Worm (Caenorhabditis elegans) whole organism, L1 larva: Measurements from ENCODE around the gene cnt-1.

Experiments used
- aha-1 ChIP-seq: fragments of 150-350 bp; optimal IDR thresholded peaks from 2 replicates; lab custom pipeline; 2014; ENCODE audit warnings: missing biosample characterization, missing genetic modification characterization
- egl-27 ChIP-seq, 2 experiments: fragments of 150-350 bp in 1 of 2; sonication (generic microtip); optimal IDR thresholded peaks; 3 replicates each; lab custom pipeline; 2017 to 2018; ENCODE audit warnings: missing biosample characterization in 2 of 2, missing genetic modification characterization in 2 of 2, missing genetic modification reagents in 2 of 2
- lin-13 ChIP-seq: fragments of 150-350 bp; optimal IDR thresholded peaks from 2 replicates; lab custom pipeline; 2014; ENCODE audit warnings: missing biosample characterization, missing genetic modification reagents, missing genetic modification characterization
- mef-2 ChIP-seq: fragments of 150-350 bp; optimal IDR thresholded peaks from 2 replicates; lab custom pipeline; 2014; ENCODE audit warnings: missing biosample characterization, missing genetic modification characterization
- pqm-1 ChIP-seq: sonication (generic microtip); optimal IDR thresholded peaks from 3 replicates; lab custom pipeline; 2017; ENCODE audit warnings: missing biosample characterization, missing genetic modification characterization
- rnt-1 ChIP-seq: sonication (generic microtip); optimal IDR thresholded peaks from 2 replicates; lab custom pipeline; 2016; ENCODE audit warnings: mild to moderate bottlenecking, missing genetic modification characterization, moderate library complexity, missing compliant biosample characterization
- tbx-2 ChIP-seq: sonication (generic microtip); optimal IDR thresholded peaks from 2 replicates; lab custom pipeline; 2016; ENCODE audit warnings: missing genetic modification characterization, missing compliant biosample characterization
- unc-62 ChIP-seq: fragments of 150-350 bp; optimal IDR thresholded peaks from 2 replicates; lab custom pipeline; 2014; ENCODE audit warnings: missing biosample characterization, missing genetic modification reagents, missing genetic modification characterization
- unc-98 ChIP-seq: fragments of 200-800 bp; sonication (Bioruptor generic); IDR thresholded peaks from 2 replicates; pipeline ENCODE4 v1.3.6; 2022; ENCODE audit warnings: missing genetic modification characterization, missing compliant biosample characterization

DNA sequence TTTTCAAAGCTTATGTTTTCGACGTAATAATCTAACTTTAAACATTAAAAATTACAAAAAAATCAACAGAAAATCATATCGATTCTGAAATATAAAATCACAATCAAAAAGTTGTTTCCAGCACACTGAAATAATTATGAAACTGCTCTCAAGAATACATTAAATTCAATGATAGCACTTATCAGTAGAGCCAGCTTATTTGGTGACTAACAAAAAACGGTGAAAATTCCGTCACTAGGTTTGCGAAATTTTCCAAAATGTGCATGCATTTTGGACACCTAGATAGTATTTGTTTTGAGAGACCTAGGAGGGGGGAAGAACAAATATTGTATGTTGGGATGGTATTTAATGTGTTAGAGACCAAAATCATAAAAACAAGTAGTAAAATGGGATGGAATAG, 25.6 kb downstream of the cnt-1 start:
- no peak for TF ChIP-seq lin-13 (GFP tag; lab: Kevin White, UChicago)
- TF ChIP-seq egl-27 (tag; optimal IDR thresholded peaks at IDR 0.05; lab: Kevin White, UChicago) = no peak
- TF ChIP-seq tbx-2 = no peak
- no peak for TF ChIP-seq pqm-1 (tag; lab: Kevin White, UChicago)
- no peak for TF ChIP-seq mef-2 (tag; lab: Kevin White, UChicago)
- no peak for TF ChIP-seq aha-1
- no peak for TF ChIP-seq rnt-1 (tag; lab: Kevin White, UChicago)
- no peak for TF ChIP-seq unc-98 (GFP tag; lab: Robert Waterston, UW)
- no peak for TF ChIP-seq unc-62 (GFP tag; lab: Kevin White, UChicago)
